Fruit fly (Drosophila melanogaster) whole organism, embryonic: ENCODE measurements around the gene Pino.

Source experiments
- ATbp ChIP-seq: fragments of 200-800 bp; sonication (Bioruptor generic); optimal IDR thresholded peaks from 2 replicates; lab custom pipeline; 2017; ENCODE audit warnings: missing biosample characterization, mild to moderate bottlenecking, missing genetic modification characterization, missing genetic modification reagents
- Awh ChIP-seq: fragments of 200-800 bp; sonication (Bioruptor generic); IDR thresholded peaks from 2 replicates; pipeline ENCODE4, ENCODE4 v1.3.6; 2022; ENCODE audit warnings: missing biosample characterization, missing genetic modification characterization
- CG12219 ChIP-seq: fragments of 200-800 bp; sonication (Bioruptor generic); optimal IDR thresholded peaks from 3 replicates; lab custom pipeline; 2018; ENCODE audit warnings: missing biosample characterization, mild to moderate bottlenecking, missing genetic modification characterization
- CG12659 ChIP-seq: fragments of 200-800 bp; sonication (Bioruptor generic); optimal IDR thresholded peaks from 3 replicates; lab custom pipeline; 2017; ENCODE audit warnings: mild to moderate bottlenecking, missing biosample characterization, missing genetic modification reagents, missing genetic modification characterization
- CG33213 ChIP-seq: fragments of 200-800 bp; sonication (Bioruptor generic); optimal IDR thresholded peaks from 3 replicates; lab custom pipeline; 2016; ENCODE audit warnings: missing biosample characterization, missing genetic modification characterization
- CG4282 ChIP-seq: fragments of 200-800 bp; sonication (Bioruptor generic); optimal IDR thresholded peaks from 2 replicates; lab custom pipeline; 2016; ENCODE audit warnings: missing biosample characterization, missing genetic modification characterization
- CG6683 ChIP-seq: fragments of 200-800 bp; sonication (Bioruptor generic); optimal IDR thresholded peaks from 2 replicates; lab custom pipeline; 2017; ENCODE audit warnings: missing biosample characterization, mild to moderate bottlenecking, missing genetic modification characterization, missing genetic modification reagents
- Gug ChIP-seq: fragments of 200-800 bp; sonication (Bioruptor generic); IDR thresholded peaks from 4 replicates; pipeline ENCODE4 v1.3.6; 2022; ENCODE audit warnings: missing biosample characterization, missing genetic modification characterization
- Ssrp ChIP-seq: fragments of 200-800 bp; sonication (Bioruptor generic); optimal IDR thresholded peaks from 2 replicates; lab custom pipeline; 2018; ENCODE audit warnings: missing biosample characterization, mild to moderate bottlenecking, missing genetic modification characterization, moderate library complexity
- al ChIP-seq: fragments of 200-800 bp; sonication (Bioruptor generic); IDR thresholded peaks from 2 replicates; pipeline ENCODE4 v1.3.6; 2022; ENCODE audit warnings: missing biosample characterization, missing genetic modification characterization
- fd96Cb ChIP-seq: fragments of 200-800 bp; sonication (Bioruptor generic); optimal IDR thresholded peaks from 2 replicates; lab custom pipeline; 2018; ENCODE audit warnings: missing biosample characterization, mild to moderate bottlenecking, missing genetic modification characterization, moderate library complexity
- grn ChIP-seq: fragments of 200-800 bp; sonication (Bioruptor generic); optimal IDR thresholded peaks from 3 replicates; lab custom pipeline; 2017; ENCODE audit warnings: missing biosample characterization, missing genetic modification characterization
- lmd ChIP-seq: fragments of 200-800 bp; sonication (Bioruptor generic); IDR thresholded peaks from 2 replicates; pipeline ENCODE4 v1.3.6; 2022; ENCODE audit warnings: missing biosample characterization, missing genetic modification characterization

DNA sequence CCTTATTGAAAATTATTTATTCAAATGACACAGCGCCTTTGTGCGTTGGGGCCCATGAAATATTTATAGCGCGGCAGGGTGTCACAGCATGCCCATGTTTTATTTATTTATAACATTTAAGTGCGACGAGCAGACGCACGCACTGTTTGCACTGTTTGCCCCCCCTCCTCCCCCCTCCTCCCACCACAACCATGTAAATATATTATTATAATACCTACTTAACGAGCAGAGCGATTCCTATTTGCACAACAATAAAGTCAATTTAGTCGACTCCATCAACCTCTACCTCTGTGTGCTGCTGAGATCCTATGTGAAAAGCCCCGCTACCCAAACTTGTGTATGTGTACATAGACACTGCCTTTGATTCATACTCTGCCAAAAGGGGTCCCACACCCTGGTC, 34.0 kb downstream of the Pino start:
- TF ChIP-seq fd96Cb (tag; lab: Kevin White, UChicago) (no peak), CG6683 (peak; percentile 25), CG33213 (GFP tag; lab: Kevin White, UChicago) (no peak), CG12659 (GFP tag; lab: Kevin White, UChicago) (no peak), lmd (GFP tag; lab: Robert Waterston, UW) (no peak), Ssrp (tag; lab: Kevin White, UChicago) (no peak), ATbp (peak; percentile 87), CG4282 (GFP tag; lab: Kevin White, UChicago) (no peak), Awh (GFP tag; lab: Robert Waterston, UW) (0 out of 2 replicates have a peak, but pooled peaks have one; percentile 25), al (GFP tag; lab: Robert Waterston, UW) (no peak), CG12219 (GFP tag; lab: Kevin White, UChicago) (no peak), grn (no peak), Gug (GFP tag; lab: Robert Waterston, UW) (no peak)
